Worm (Caenorhabditis elegans) whole organism, mixed stage, embryonic: Measurements from ENCODE around the gene sul-1.

Experiments used
- M03D4.4 ChIP-seq: sonication (generic microtip); optimal IDR thresholded peaks from 2 replicates; lab custom pipeline; 2017; ENCODE audit warnings: mild to moderate bottlenecking, missing genetic modification characterization, missing compliant biosample characterization
- blmp-1 ChIP-seq: fragments of 150-350 bp; optimal IDR thresholded peaks from 2 replicates; lab custom pipeline; 2014; ENCODE audit warnings: missing biosample characterization, missing genetic modification characterization
- ceh-83 ChIP-seq: fragments of 200-800 bp; sonication (Bioruptor generic); optimal IDR thresholded peaks from 2 replicates; lab custom pipeline; 2018; ENCODE audit warnings: mild to moderate bottlenecking, missing genetic modification characterization, missing compliant biosample characterization
- ces-1 ChIP-seq: fragments of 150-350 bp; optimal IDR thresholded peaks from 2 replicates; lab custom pipeline; 2014; ENCODE audit warnings: missing biosample characterization, missing genetic modification reagents, missing genetic modification characterization
- flh-1 ChIP-seq: fragments of 200-800 bp; sonication (Bioruptor generic); optimal IDR thresholded peaks from 2 replicates; lab custom pipeline; 2018; ENCODE audit warnings: mild to moderate bottlenecking, missing genetic modification characterization, moderate library complexity, missing compliant biosample characterization
- lin-32 ChIP-seq: fragments of 200-800 bp; sonication (Bioruptor generic); optimal IDR thresholded peaks from 2 replicates; lab custom pipeline; 2018; ENCODE audit warnings: mild to moderate bottlenecking, missing genetic modification characterization, missing compliant biosample characterization
- mab-5 ChIP-seq: fragments of 150-350 bp; optimal IDR thresholded peaks from 2 replicates; lab custom pipeline; 2014; ENCODE audit warnings: missing biosample characterization, missing genetic modification characterization
- mep-1 ChIP-seq: fragments of 150-350 bp; optimal IDR thresholded peaks from 2 replicates; lab custom pipeline; 2017; ENCODE audit warnings: missing biosample characterization, missing genetic modification reagents, missing genetic modification characterization, inconsistent platforms
- mls-2 ChIP-seq: sonication (generic microtip); optimal IDR thresholded peaks from 2 replicates; lab custom pipeline; 2016; ENCODE audit warnings: mild to moderate bottlenecking, missing genetic modification characterization, moderate library complexity, missing compliant biosample characterization
- nhr-12 ChIP-seq: fragments of 150-350 bp; optimal IDR thresholded peaks from 2 replicates; lab custom pipeline; 2014; ENCODE audit warnings: missing biosample characterization, missing genetic modification characterization
- nhr-76 ChIP-seq: sonication (generic microtip); optimal IDR thresholded peaks from 2 replicates; lab custom pipeline; 2017; ENCODE audit warnings: missing biosample characterization, missing genetic modification characterization
- pha-4 ChIP-seq: fragments of 150-350 bp; optimal IDR thresholded peaks from 2 replicates; lab custom pipeline; 2018; ENCODE audit warnings: missing biosample characterization, missing genetic modification reagents, missing genetic modification characterization
- tbx-8 ChIP-seq: fragments of 200-800 bp; sonication (Bioruptor generic); optimal IDR thresholded peaks from 2 replicates; lab custom pipeline; 2018; ENCODE audit warnings: mild to moderate bottlenecking, missing genetic modification characterization, moderate library complexity, missing compliant biosample characterization
- ztf-11 ChIP-seq: fragments of 150-350 bp; optimal IDR thresholded peaks from 2 replicates; lab custom pipeline; 2014; ENCODE audit warnings: missing biosample characterization, missing genetic modification characterization

DNA sequence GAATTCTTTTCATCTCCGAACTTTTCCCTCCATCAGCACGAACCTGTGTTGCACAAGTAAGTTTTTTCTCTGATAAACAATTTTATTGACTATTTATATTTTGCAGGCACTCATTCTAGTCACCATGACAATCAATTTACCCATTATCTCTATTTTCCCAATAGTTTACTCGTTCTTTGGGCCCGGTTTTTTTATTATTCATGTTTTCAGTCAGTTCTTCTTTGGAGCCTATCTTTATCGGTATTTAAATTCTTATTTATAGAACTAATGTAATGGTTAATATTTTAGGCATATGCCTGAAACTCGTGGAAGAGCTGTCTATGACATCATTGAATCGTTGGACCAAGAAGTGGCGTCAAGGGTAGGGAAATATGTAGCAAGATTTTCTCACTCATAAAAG is 14.3 kb upstream of the sul-1 start:
- no peak for TF ChIP-seq ztf-11 (tag; lab: Kevin White, UChicago)
- TF ChIP-seq M03D4.4 (tag; lab: Kevin White, UChicago) = no peak
- TF ChIP-seq ceh-83 (GFP tag; lab: Kevin White, UChicago) = no peak
- TF ChIP-seq flh-1 (GFP tag; lab: Kevin White, UChicago) = no peak
- no peak for TF ChIP-seq lin-32 (GFP tag; lab: Kevin White, UChicago)
- no peak for TF ChIP-seq ces-1 (GFP tag; lab: Kevin White, UChicago)
- no peak for TF ChIP-seq mep-1 (tag; lab: Kevin White, UChicago)
- TF ChIP-seq mab-5 = no peak
- TF ChIP-seq blmp-1 = no peak
- TF ChIP-seq pha-4 (tag; lab: Kevin White, UChicago) = no peak
- TF ChIP-seq nhr-76 = no peak
- TF ChIP-seq nhr-12 (tag; lab: Kevin White, UChicago) = no peak
- TF ChIP-seq mls-2 (tag; lab: Kevin White, UChicago) = no peak
- no peak for TF ChIP-seq tbx-8 (GFP tag; lab: Kevin White, UChicago)
